Worm (Caenorhabditis elegans): Measurements from ENCODE around the gene F35A5.1.

Gene F35A5.1

ce11 chrX:3807166-3807565, at the start of gene F35A5.1:
Gene F35A5.1 (plus strand): TSS chrX:3807466.
- TF ChIP-seq ztf-29 (GFP tag; IDR thresholded peaks at IDR 0.05) (no peak), ref-1 (GFP tag; conservative IDR thresholded peaks at IDR 0.05) (no peak), cog-1 (tag; optimal IDR thresholded peaks at IDR 0.05) (no peak), klf-2 (GFP tag; conservative IDR thresholded peaks at IDR 0.05) (no peak), ztf-23 (GFP tag; IDR thresholded peaks at IDR 0.05) (no peak), T22C8.4 (GFP tag; IDR thresholded peaks at IDR 0.05) (no peak), tab-1 (GFP tag; IDR thresholded peaks at IDR 0.05) (no peak), flt-1 (GFP tag; IDR thresholded peaks at IDR 0.05) (no peak), med-1 (GFP tag; optimal IDR thresholded peaks at IDR 0.05; ENCODE audit: insufficient read depth) (no peak)

- TF ChIP-seq tab-1 (GFP tag; IDR thresholded peaks at IDR 0.05) (no peak), ztf-23 (GFP tag; IDR thresholded peaks at IDR 0.05) (no peak), klf-2 (GFP tag; conservative IDR thresholded peaks at IDR 0.05) (no peak), cog-1 (tag; optimal IDR thresholded peaks at IDR 0.05) (no peak), ref-1 (GFP tag; conservative IDR thresholded peaks at IDR 0.05) (no peak), ztf-29 (GFP tag; IDR thresholded peaks at IDR 0.05) (no peak), flt-1 (GFP tag; IDR thresholded peaks at IDR 0.05) (no peak), med-1 (GFP tag; optimal IDR thresholded peaks at IDR 0.05; ENCODE audit: insufficient read depth) (no peak), T22C8.4 (GFP tag; IDR thresholded peaks at IDR 0.05) (no peak)
Observed at ce11 chrX:3758399-3758798, 48.9 kb upstream of the F35A5.1 start, which contains the start of gene T14G12.12. Gene T14G12.12 (minus strand): TSS chrX:3758499.

- TF ChIP-seq med-1 (GFP tag; optimal IDR thresholded peaks at IDR 0.05; ENCODE audit: insufficient read depth) (no peak), ztf-29 (GFP tag; IDR thresholded peaks at IDR 0.05) (no peak), cog-1 (tag; optimal IDR thresholded peaks at IDR 0.05) (no peak), ztf-23 (GFP tag; IDR thresholded peaks at IDR 0.05) (no peak), klf-2 (GFP tag; conservative IDR thresholded peaks at IDR 0.05) (no peak), ref-1 (GFP tag; conservative IDR thresholded peaks at IDR 0.05) (no peak), flt-1 (GFP tag; IDR thresholded peaks at IDR 0.05) (no peak), T22C8.4 (GFP tag; IDR thresholded peaks at IDR 0.05) (no peak), tab-1 (GFP tag; IDR thresholded peaks at IDR 0.05) (no peak)
Observed at ce11 chrX:3759345-3759744, 47.9 kb upstream of the F35A5.1 start, which contains the start of gene T14G12.6. Gene T14G12.6 (minus strand): TSS chrX:3759445.

- TF ChIP-seq tab-1 (GFP tag; IDR thresholded peaks at IDR 0.05): 0 out of 2 replicates have a peak, but pooled peaks have one; percentile 44
- no peak for TF ChIP-seq cog-1 (tag; optimal IDR thresholded peaks at IDR 0.05)
- TF ChIP-seq ref-1 (GFP tag; conservative IDR thresholded peaks at IDR 0.05): no peak
- no peak for TF ChIP-seq flt-1 (GFP tag; IDR thresholded peaks at IDR 0.05)
- no peak for TF ChIP-seq ztf-23 (GFP tag; IDR thresholded peaks at IDR 0.05)
Observed at ce11 chrX:3759820-3760219, 47.4 kb upstream of the F35A5.1 start.

ce11 chrX:3762410-3762809, 44.9 kb upstream of the F35A5.1 start, which contains the start of gene T14G12.11:
Gene T14G12.11 (minus strand): TSS chrX:3762547.
- no peak for TF ChIP-seq tab-1 (GFP tag; IDR thresholded peaks at IDR 0.05)
- TF ChIP-seq med-1 (GFP tag; optimal IDR thresholded peaks at IDR 0.05; ENCODE audit: insufficient read depth): no peak
- TF ChIP-seq klf-2 (GFP tag; conservative IDR thresholded peaks at IDR 0.05): no peak
- TF ChIP-seq T22C8.4 (GFP tag; IDR thresholded peaks at IDR 0.05): no peak
- TF ChIP-seq cog-1 (tag; optimal IDR thresholded peaks at IDR 0.05): no peak
- TF ChIP-seq ztf-23 (GFP tag; IDR thresholded peaks at IDR 0.05): no peak
- TF ChIP-seq ztf-29 (GFP tag; IDR thresholded peaks at IDR 0.05): no peak
- no peak for TF ChIP-seq flt-1 (GFP tag; IDR thresholded peaks at IDR 0.05)
- TF ChIP-seq ref-1 (GFP tag; conservative IDR thresholded peaks at IDR 0.05): no peak

- TF ChIP-seq tab-1 (GFP tag; IDR thresholded peaks at IDR 0.05) (no peak), flt-1 (GFP tag; IDR thresholded peaks at IDR 0.05) (no peak), ztf-23 (GFP tag; IDR thresholded peaks at IDR 0.05) (no peak)
Observed at ce11 chrX:3764295-3764694, 43.0 kb upstream of the F35A5.1 start, which contains the start of gene F47B7.3. Gene F47B7.3 (minus strand): TSS chrX:3764395.

ce11 chrX:3766552-3766951, 40.7 kb upstream of the F35A5.1 start, which contains the start of gene F47B7.4:
Gene F47B7.4 (minus strand): TSS chrX:3766652.
- no peak for TF ChIP-seq flt-1 (GFP tag; IDR thresholded peaks at IDR 0.05)

ce11 chrX:3768717-3769116, 38.5 kb upstream of the F35A5.1 start, which contains the start of gene F47B7.5:
Gene F47B7.5 (minus strand): TSS chrX:3768817.
- TF ChIP-seq T22C8.4 (GFP tag; IDR thresholded peaks at IDR 0.05) (no peak), ztf-29 (GFP tag; IDR thresholded peaks at IDR 0.05) (no peak), klf-2 (GFP tag; conservative IDR thresholded peaks at IDR 0.05) (no peak), flt-1 (GFP tag; IDR thresholded peaks at IDR 0.05) (no peak)

- no peak for TF ChIP-seq ztf-29 (GFP tag; IDR thresholded peaks at IDR 0.05)
- no peak for TF ChIP-seq ztf-23 (GFP tag; IDR thresholded peaks at IDR 0.05)
- no peak for TF ChIP-seq flt-1 (GFP tag; IDR thresholded peaks at IDR 0.05)
- no peak for TF ChIP-seq klf-2 (GFP tag; conservative IDR thresholded peaks at IDR 0.05)
- no peak for TF ChIP-seq cog-1 (tag; optimal IDR thresholded peaks at IDR 0.05)
- TF ChIP-seq ref-1 (GFP tag; conservative IDR thresholded peaks at IDR 0.05): no peak
- TF ChIP-seq T22C8.4 (GFP tag; IDR thresholded peaks at IDR 0.05): no peak
- TF ChIP-seq tab-1 (GFP tag; IDR thresholded peaks at IDR 0.05): no peak
- no peak for TF ChIP-seq med-1 (GFP tag; optimal IDR thresholded peaks at IDR 0.05; ENCODE audit: insufficient read depth)
Observed at ce11 chrX:3772405-3772804, 34.9 kb upstream of the F35A5.1 start, which contains the start of gene F47B7.2. Gene F47B7.2 (plus strand): TSS chrX:3772762.

ce11 chrX:3773233-3773632, 34.0 kb upstream of the F35A5.1 start:
- TF ChIP-seq ref-1 (GFP tag; conservative IDR thresholded peaks at IDR 0.05): no peak
- no peak for TF ChIP-seq T22C8.4 (GFP tag; IDR thresholded peaks at IDR 0.05)
- TF ChIP-seq flt-1 (GFP tag; IDR thresholded peaks at IDR 0.05): no peak
- TF ChIP-seq tab-1 (GFP tag; IDR thresholded peaks at IDR 0.05): no peak
- no peak for TF ChIP-seq ztf-23 (GFP tag; IDR thresholded peaks at IDR 0.05)
- TF ChIP-seq cog-1 (tag; optimal IDR thresholded peaks at IDR 0.05): no peak
- no peak for TF ChIP-seq med-1 (GFP tag; optimal IDR thresholded peaks at IDR 0.05; ENCODE audit: insufficient read depth)
- no peak for TF ChIP-seq ztf-29 (GFP tag; IDR thresholded peaks at IDR 0.05)
- TF ChIP-seq klf-2 (GFP tag; conservative IDR thresholded peaks at IDR 0.05): no peak

All from whole organism, midembryonic.